Worm (Caenorhabditis elegans) whole organism, L1 larva: ENCODE data around the gene T24C4.10.

Experiments
- C04F5.9 ChIP-seq: sonication (generic microtip); optimal IDR thresholded peaks from 2 replicates; lab custom pipeline; 2016; ENCODE audit warnings: missing genetic modification characterization, missing compliant biosample characterization
- C16A3.4 ChIP-seq: fragments of 150-350 bp; optimal IDR thresholded peaks from 2 replicates; lab custom pipeline; 2014; ENCODE audit warnings: missing biosample characterization, missing genetic modification characterization
- alr-1 ChIP-seq: fragments of 200-800 bp; sonication (Bioruptor generic); optimal IDR thresholded peaks from 2 replicates; lab custom pipeline; 2018; ENCODE audit warnings: borderline replicate concordance, mild to moderate bottlenecking, missing genetic modification characterization, missing compliant biosample characterization
- aly-2 ChIP-seq: fragments of 150-350 bp; optimal IDR thresholded peaks from 2 replicates; lab custom pipeline; 2014; ENCODE audit warnings: missing biosample characterization, missing genetic modification characterization
- blmp-1 ChIP-seq: fragments of 150-350 bp; optimal IDR thresholded peaks from 2 replicates; lab custom pipeline; 2014; ENCODE audit warnings: missing biosample characterization, missing genetic modification characterization
- ceh-90 ChIP-seq: sonication (generic microtip); optimal IDR thresholded peaks from 2 replicates; lab custom pipeline; 2016; ENCODE audit warnings: missing genetic modification characterization, missing compliant biosample characterization
- ces-1 ChIP-seq: fragments of 150-350 bp; optimal IDR thresholded peaks from 2 replicates; lab custom pipeline; 2014; ENCODE audit warnings: missing biosample characterization, missing genetic modification reagents, missing genetic modification characterization
- dpl-1 ChIP-seq, 3 experiments: fragments of 150-350 bp in 2 of 3; sonication (generic microtip) in 1 of 3; optimal IDR thresholded peaks; 2 replicates each; lab custom pipeline; 2014 to 2017; ENCODE audit warnings: missing biosample characterization in 3 of 3, missing genetic modification characterization in 3 of 3, missing genetic modification reagents in 3 of 3
- dsc-1 ChIP-seq: sonication (generic microtip); optimal IDR thresholded peaks from 2 replicates; lab custom pipeline; 2016; ENCODE audit warnings: mild to moderate bottlenecking, missing genetic modification characterization, missing compliant biosample characterization
- efl-1 ChIP-seq, 4 experiments: fragments of 150-350 bp; optimal IDR thresholded peaks in 3 of 4; peaks in 1 of 4; 1 replicate in 1 of 4; 2 replicates in 3 of 4; lab custom pipeline; 2014; ENCODE audit warnings: missing biosample characterization in 2 of 4, missing genetic modification characterization in 2 of 4, missing genetic modification reagents in 2 of 4
- elt-3 ChIP-seq, 6 experiments: fragments of 150-350 bp in 1 of 6; sonication (generic microtip); optimal IDR thresholded peaks; 2 replicates each; lab custom pipeline; 2017 to 2018; ENCODE audit warnings: missing biosample characterization in 6 of 6, missing genetic modification characterization in 6 of 6, inconsistent platforms in 1 of 6
- fkh-10 ChIP-seq: sonication (generic microtip); optimal IDR thresholded peaks from 2 replicates; lab custom pipeline; 2017; ENCODE audit warnings: missing biosample characterization, missing genetic modification reagents, missing genetic modification characterization
- fos-1 ChIP-seq: fragments of 150-350 bp; optimal IDR thresholded peaks from 2 replicates; lab custom pipeline; 2014; ENCODE audit warnings: missing biosample characterization, missing genetic modification characterization
- grh-1 ChIP-seq: fragments of 200-800 bp; sonication (Bioruptor generic); IDR thresholded peaks from 2 replicates; pipeline ENCODE4 v1.3.6; 2022; ENCODE audit warnings: missing genetic modification reagents, missing genetic modification characterization, missing compliant biosample characterization
- hlh-17 ChIP-seq: fragments of 200-800 bp; sonication (Bioruptor generic); optimal IDR thresholded peaks from 2 replicates; lab custom pipeline; 2018; ENCODE audit warnings: missing genetic modification characterization, mild to moderate bottlenecking, missing compliant biosample characterization, moderate library complexity, borderline replicate concordance
- irx-1 ChIP-seq: sonication (generic microtip); optimal IDR thresholded peaks from 2 replicates; lab custom pipeline; 2016; ENCODE audit warnings: missing genetic modification characterization, missing compliant biosample characterization
- jun-1 ChIP-seq: fragments of 150-350 bp; optimal IDR thresholded peaks from 2 replicates; lab custom pipeline; 2014; ENCODE audit warnings: missing biosample characterization, missing genetic modification reagents, missing genetic modification characterization
- lin-14 ChIP-seq: fragments of 200-800 bp; sonication (Bioruptor generic); optimal IDR thresholded peaks from 2 replicates; lab custom pipeline; 2018; ENCODE audit warnings: mild to moderate bottlenecking, missing genetic modification characterization, moderate library complexity, missing compliant biosample characterization
- lin-15B ChIP-seq: fragments of 150-350 bp; sonication (generic microtip); optimal IDR thresholded peaks from 3 replicates; lab custom pipeline; 2014; ENCODE audit warnings: missing biosample characterization, missing genetic modification characterization
- lin-35 ChIP-seq, 2 experiments: fragments of 150-350 bp; optimal IDR thresholded peaks; 2 replicates each; lab custom pipeline; 2014; ENCODE audit warnings: missing biosample characterization in 2 of 2, missing genetic modification characterization in 2 of 2, missing genetic modification reagents in 2 of 2
- nhr-12 ChIP-seq: sonication (generic microtip); optimal IDR thresholded peaks from 2 replicates; lab custom pipeline; 2017; ENCODE audit warnings: missing biosample characterization, missing genetic modification characterization
- nhr-20 ChIP-seq: sonication (generic microtip); optimal IDR thresholded peaks from 2 replicates; lab custom pipeline; 2016; ENCODE audit warnings: mild to moderate bottlenecking, missing genetic modification characterization, missing compliant biosample characterization
- nhr-28 ChIP-seq: fragments of 150-350 bp; optimal IDR thresholded peaks from 2 replicates; lab custom pipeline; 2014; ENCODE audit warnings: missing biosample characterization, missing genetic modification characterization
- nhr-47 ChIP-seq: sonication (generic microtip); optimal IDR thresholded peaks from 2 replicates; lab custom pipeline; 2016; ENCODE audit warnings: mild to moderate bottlenecking, missing genetic modification characterization, moderate library complexity, missing compliant biosample characterization
- nhr-71 ChIP-seq: sonication (generic microtip); optimal IDR thresholded peaks from 2 replicates; lab custom pipeline; 2016; ENCODE audit warnings: mild to moderate bottlenecking, missing genetic modification characterization, moderate library complexity, missing compliant biosample characterization
- nhr-77 ChIP-seq: fragments of 150-350 bp; optimal IDR thresholded peaks from 2 replicates; lab custom pipeline; 2014; ENCODE audit warnings: missing biosample characterization, missing genetic modification characterization
- nhr-85 ChIP-seq: sonication (generic microtip); peaks from one replicate; lab custom pipeline; 2016; ENCODE audit warnings: missing genetic modification characterization, inconsistent platforms, missing compliant biosample characterization
- nhr-90 ChIP-seq: sonication (generic microtip); optimal IDR thresholded peaks from 2 replicates; lab custom pipeline; 2016; ENCODE audit warnings: mild to moderate bottlenecking, missing genetic modification characterization, missing compliant biosample characterization; ENCODE audit not compliant: poor library complexity
- pag-3 ChIP-seq: sonication (generic microtip); optimal IDR thresholded peaks from 2 replicates; lab custom pipeline; 2017; ENCODE audit warnings: missing genetic modification characterization, mild to moderate bottlenecking, missing compliant biosample characterization, antibody characterized with exemption, borderline replicate concordance; ENCODE audit not compliant: insufficient read depth
- pqm-1 ChIP-seq: sonication (generic microtip); optimal IDR thresholded peaks from 3 replicates; lab custom pipeline; 2017; ENCODE audit warnings: missing biosample characterization, missing genetic modification characterization
- rnt-1 ChIP-seq: sonication (generic microtip); optimal IDR thresholded peaks from 2 replicates; lab custom pipeline; 2016; ENCODE audit warnings: mild to moderate bottlenecking, missing genetic modification characterization, moderate library complexity, missing compliant biosample characterization
- skn-1 ChIP-seq: fragments of 150-350 bp; optimal IDR thresholded peaks from 2 replicates; lab custom pipeline; 2014; ENCODE audit warnings: missing biosample characterization, missing genetic modification characterization
- unc-30 ChIP-seq: sonication (generic microtip); optimal IDR thresholded peaks from 2 replicates; lab custom pipeline; 2017; ENCODE audit warnings: missing biosample characterization, missing genetic modification characterization
- xbp-1 ChIP-seq: sonication (generic microtip); optimal IDR thresholded peaks from 2 replicates; lab custom pipeline; 2016; ENCODE audit warnings: missing genetic modification characterization, missing compliant biosample characterization
- zip-4 ChIP-seq: fragments of 200-800 bp; sonication (Bioruptor generic); optimal IDR thresholded peaks from 2 replicates; lab custom pipeline; 2018; ENCODE audit warnings: mild to moderate bottlenecking, missing genetic modification characterization, moderate library complexity, missing compliant biosample characterization
- ztf-11 ChIP-seq, 2 experiments: sonication (generic microtip); optimal IDR thresholded peaks; 2 replicates each; lab custom pipeline; 2016 to 2017; ENCODE audit warnings: missing genetic modification characterization in 2 of 2, missing biosample characterization in 1 of 2, missing compliant biosample characterization in 1 of 2

T24C4.10 gene

DNA sequence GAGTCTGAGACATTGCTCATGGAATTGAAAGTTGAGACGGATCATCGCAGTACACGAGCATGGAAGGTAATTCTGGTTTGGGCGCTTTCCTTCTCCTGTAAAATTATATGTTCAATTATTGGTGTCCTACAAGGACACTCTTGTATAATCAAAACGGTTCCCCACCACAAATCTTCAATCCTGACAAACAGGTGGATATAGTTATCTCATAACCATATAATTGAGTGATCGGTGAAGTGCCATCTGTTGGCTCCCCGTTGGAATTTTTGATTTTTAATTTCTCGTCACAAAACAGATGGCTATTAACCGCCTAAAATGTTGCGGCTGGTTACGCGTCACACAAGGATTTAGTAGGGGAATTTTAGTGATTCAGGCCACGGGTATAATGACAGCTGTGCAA, 22.2 kb downstream of the T24C4.10 start:
- no peak for TF ChIP-seq nhr-28 (tag; lab: Kevin White, UChicago)
- peak in 1 of 2 experiments; percentile 45 for TF ChIP-seq ztf-11 (tag; optimal IDR thresholded peaks at IDR 0.05; lab: Kevin White, UChicago)

- TF ChIP-seq grh-1 (GFP tag; lab: Robert Waterston, UW) (no peak), xbp-1 (no peak), irx-1 (tag; lab: Kevin White, UChicago) (peak; percentile 8), pag-3 (tag; lab: Kevin White, UChicago) (no peak), nhr-20 (tag; lab: Kevin White, UChicago) (peak; percentile 13), nhr-77 (tag; lab: Kevin White, UChicago) (no peak), fkh-10 (GFP tag; lab: Kevin White, UChicago) (no peak), nhr-12 (tag; lab: Kevin White, UChicago) (no peak), dpl-1 (GFP tag; optimal IDR thresholded peaks at IDR 0.05; lab: Kevin White, UChicago) (peak in 1 of 3 experiments; percentile 26), pqm-1 (tag; lab: Kevin White, UChicago) (no peak), dsc-1 (tag; lab: Kevin White, UChicago) (no peak), fos-1 (peak; percentile 10), lin-15B (no peak), C16A3.4 (tag; lab: Kevin White, UChicago) (no peak), unc-30 (tag; lab: Kevin White, UChicago) (no peak), efl-1 (optimal IDR thresholded peaks at IDR 0.05; lab: Kevin White, UChicago) (no peak), efl-1 (GFP tag; optimal IDR thresholded peaks at IDR 0.05 in 1 of 2; lab: Kevin White, UChicago) (peak; percentile 16 to 84), elt-3 (tag; optimal IDR thresholded peaks at IDR 0.05; lab: Kevin White, UChicago) (no peak), C04F5.9 (tag; lab: Kevin White, UChicago) (no peak), blmp-1 (tag; lab: Kevin White, UChicago) (peak; percentile 66), zip-4 (GFP tag; lab: Kevin White, UChicago) (no peak), nhr-71 (peak; percentile 11), nhr-85 (tag; lab: Kevin White, UChicago) (no peak), lin-35 (GFP tag; optimal IDR thresholded peaks at IDR 0.05; lab: Kevin White, UChicago) (peak in 1 of 2 experiments; percentile 26), rnt-1 (tag; lab: Kevin White, UChicago) (no peak), skn-1 (tag; lab: Kevin White, UChicago) (peak; percentile 41), ceh-90 (tag; lab: Kevin White, UChicago) (no peak), alr-1 (tag; lab: Kevin White, UChicago) (no peak), ces-1 (GFP tag; lab: Kevin White, UChicago) (no peak)
Measured at ce11 chrIII:861819-862356, 29.2 kb downstream of the T24C4.10 start, which contains the start of gene arx-4. Gene arx-4, plus strand, starts transcription at chrIII:862306.

ce11 chrIII:859898-860297, 31.1 kb downstream of the T24C4.10 start, which contains the start of gene exos-4.2:
Gene exos-4.2, plus strand, starts transcription at chrIII:860198.
- TF ChIP-seq aly-2 (tag; lab: Kevin White, UChicago) (no peak), nhr-71 (no peak), dsc-1 (tag; lab: Kevin White, UChicago) (no peak), fos-1 (no peak), hlh-17 (GFP tag; lab: Kevin White, UChicago) (no peak), jun-1 (tag; lab: Kevin White, UChicago) (no peak), C04F5.9 (tag; lab: Kevin White, UChicago) (no peak), lin-14 (GFP tag; lab: Kevin White, UChicago) (no peak), nhr-90 (no peak), nhr-47 (tag; lab: Kevin White, UChicago) (no peak)
- TF ChIP-seq, all 84 proteins: peak for 0
